Fruit fly (Drosophila melanogaster) whole organism, pupa: ENCODE results near the gene Chd1.
A peak's percentile ranks its signal among the peaks of the same experiment; 100 is the strongest.

Experiments used
- CG10348 ChIP-seq: fragments of 200-800 bp; sonication (Bioruptor generic); IDR thresholded peaks from 2 replicates; pipeline ENCODE4 v1.3.6; 2022; ENCODE audit warnings: missing biosample characterization, missing genetic modification characterization
- CG12605 ChIP-seq: fragments of 200-800 bp; sonication (Bioruptor generic); IDR thresholded peaks from 2 replicates; pipeline ENCODE4 v1.3.6; 2022; ENCODE audit warnings: missing biosample characterization, missing genetic modification characterization
- CG15710 ChIP-seq: fragments of 200-800 bp; sonication (Bioruptor generic); optimal IDR thresholded peaks from 2 replicates; lab custom pipeline; 2018; ENCODE audit warnings: missing biosample characterization, mild to moderate bottlenecking, missing genetic modification characterization, moderate library complexity
- CG17806 ChIP-seq: fragments of 200-800 bp; sonication (Bioruptor generic); optimal IDR thresholded peaks from 2 replicates; lab custom pipeline; 2018; ENCODE audit warnings: missing biosample characterization, mild to moderate bottlenecking, missing genetic modification characterization, moderate library complexity
- CG8159 ChIP-seq: fragments of 200-800 bp; sonication (Bioruptor generic); optimal IDR thresholded peaks from 3 replicates; lab custom pipeline; 2018; ENCODE audit warnings: missing biosample characterization, mild to moderate bottlenecking, missing genetic modification characterization, moderate library complexity
- CG9948 ChIP-seq: fragments of 200-800 bp; sonication (Bioruptor generic); optimal IDR thresholded peaks from 2 replicates; lab custom pipeline; 2018; ENCODE audit warnings: missing biosample characterization, mild to moderate bottlenecking, missing genetic modification characterization, moderate library complexity
- EcR ChIP-seq: fragments of 200-800 bp; sonication (Bioruptor generic); optimal IDR thresholded peaks from 3 replicates; lab custom pipeline; 2019; ENCODE audit warnings: missing biosample characterization, missing genetic modification characterization, mild to moderate bottlenecking, moderate library complexity, missing genetic modification reagents
- Pif1A ChIP-seq: fragments of 200-800 bp; sonication (Bioruptor generic); optimal IDR thresholded peaks from 3 replicates; lab custom pipeline; 2016; ENCODE audit warnings: missing biosample characterization, missing genetic modification characterization
- Snoo ChIP-seq: fragments of 200-800 bp; sonication (Bioruptor generic); optimal IDR thresholded peaks from 3 replicates; lab custom pipeline; 2017; ENCODE audit warnings: missing biosample characterization, mild to moderate bottlenecking, missing genetic modification characterization, inconsistent platforms
- fd96Ca ChIP-seq: fragments of 200-800 bp; sonication (Bioruptor generic); IDR thresholded peaks from 3 replicates; pipeline ENCODE4 v1.3.6; 2022; ENCODE audit warnings: missing biosample characterization, missing genetic modification characterization
- gl ChIP-seq: fragments of 200-800 bp; sonication (Bioruptor generic); optimal IDR thresholded peaks from 2 replicates; lab custom pipeline; 2018; ENCODE audit warnings: missing biosample characterization, mild to moderate bottlenecking, missing genetic modification characterization

DNA sequence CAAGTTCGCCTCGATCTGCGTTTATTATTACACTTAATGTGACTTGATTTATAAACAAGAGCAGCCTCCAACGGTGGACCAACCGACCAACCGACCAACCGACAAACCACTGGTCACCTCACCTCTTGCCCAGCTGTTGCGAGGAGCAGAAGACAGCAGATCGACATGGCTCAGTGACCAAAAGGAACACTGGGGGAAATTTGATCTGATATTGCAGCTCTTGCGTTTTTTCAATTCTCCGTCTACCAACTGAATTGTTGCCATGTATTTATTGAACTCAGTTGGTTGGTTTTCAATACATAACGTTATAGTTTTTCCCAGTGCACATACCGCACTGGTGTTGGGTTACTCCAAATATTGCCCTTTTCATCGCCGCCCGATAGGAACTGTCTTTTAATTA, 17.1 kb upstream of the Chd1 start:
- TF ChIP-seq CG10348 (GFP tag; lab: Robert Waterston, UW): no peak
- peak; percentile 45 for TF ChIP-seq CG15710
- peak; percentile 53 for TF ChIP-seq CG17806 (tag; lab: Kevin White, UChicago)
- TF ChIP-seq Snoo (tag; lab: Kevin White, UChicago): peak; percentile 11
- peak; percentile 41 for TF ChIP-seq CG8159 (tag; lab: Kevin White, UChicago)
- no peak for TF ChIP-seq CG12605 (GFP tag; lab: Robert Waterston, UW)
- peak; percentile 10 for TF ChIP-seq CG9948 (tag; lab: Kevin White, UChicago)
- TF ChIP-seq fd96Ca: peak; percentile 55; the same call in 2 of the 3 replicates
- peak; percentile 18 for TF ChIP-seq Pif1A (GFP tag; lab: Kevin White, UChicago)
- peak; percentile 61 for TF ChIP-seq EcR (GFP tag; lab: Kevin White, UChicago)
- TF ChIP-seq gl (tag; lab: Kevin White, UChicago): peak; percentile 3
